Worm (Caenorhabditis elegans): ENCODE results near the gene T24H10.1.

The T24H10.1 gene

ce11 chrII:9112851-9113250, 13.7 kb downstream of the T24H10.1 start, which contains the start of gene jun-1 (continued):
- TF ChIP-seq C17E4.6 (GFP tag; IDR thresholded peaks at IDR 0.05) (no peak), K12H6.12 (tag; optimal IDR thresholded peaks at IDR 0.05) (peak; percentile 72), B0261.1 (tag; optimal IDR thresholded peaks at IDR 0.05) (no peak), ceh-91 (GFP tag; IDR thresholded peaks at IDR 0.05) (no peak), Y95B8A.8 (GFP tag; IDR thresholded peaks at IDR 0.05) (no peak), mes-4 (tag; optimal IDR thresholded peaks at IDR 0.05) (no peak), chd-7 (tag; optimal IDR thresholded peaks at IDR 0.05) (no peak), sea-2 (GFP tag; IDR thresholded peaks at IDR 0.05) (no peak), lin-35 (GFP tag; optimal IDR thresholded peaks at IDR 0.05) (peak in 1 of 3 experiments; percentile 77)

DNA sequence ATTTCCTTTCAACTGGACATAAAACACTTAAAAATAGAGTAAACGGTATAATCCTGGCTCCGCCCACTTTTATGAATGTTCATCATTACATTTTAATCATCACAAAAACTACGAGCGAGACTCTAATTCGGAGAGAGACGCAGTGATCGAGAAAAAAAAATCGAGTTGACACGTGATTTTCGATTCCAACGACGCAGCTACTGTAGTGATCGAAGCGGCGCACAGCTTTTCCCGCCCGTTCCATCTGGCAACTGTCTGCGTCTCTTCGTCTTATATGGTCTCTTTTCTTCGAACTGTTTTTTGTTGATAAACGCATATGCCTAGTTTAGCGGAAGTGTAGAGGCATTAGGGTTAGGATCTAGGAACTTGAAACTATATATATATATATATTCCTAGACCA, 14.6 kb downstream of the T24H10.1 start:
- TF ChIP-seq ztf-18 (tag; optimal IDR thresholded peaks at IDR 0.05) (peak; percentile 43), Y95B8A.8 (GFP tag; IDR thresholded peaks at IDR 0.05) (no peak), lin-40 (tag; optimal IDR thresholded peaks at IDR 0.05) (peak; percentile 31), lsy-27 (tag; optimal IDR thresholded peaks at IDR 0.05; ENCODE audit: borderline replicate concordance, insufficient read depth) (no peak), ztf-22 (GFP tag; optimal IDR thresholded peaks at IDR 0.05) (no peak), F33H1.4 (GFP tag; IDR thresholded peaks at IDR 0.05) (no peak), F55B11.4 (tag; optimal IDR thresholded peaks at IDR 0.05; ENCODE audit: borderline replicate concordance, insufficient read depth) (no peak), athp-1 (tag; optimal IDR thresholded peaks at IDR 0.05) (no peak), dpl-1 (GFP tag; optimal IDR thresholded peaks at IDR 0.05) (no peak), hmg-1.2 (GFP tag; IDR thresholded peaks at IDR 0.05) (peak; percentile 76), somi-1 (GFP tag; optimal IDR thresholded peaks at IDR 0.05) (no peak), tbx-9 (tag; optimal IDR thresholded peaks at IDR 0.05; ENCODE audit: borderline replicate concordance) (no peak), mxl-1 (tag; optimal IDR thresholded peaks at IDR 0.05) (no peak), T07F8.4 (tag; optimal IDR thresholded peaks at IDR 0.05) (no peak), tbp1 (GFP tag; optimal IDR thresholded peaks at IDR 0.05) (peak; percentile 33), K12H6.12 (tag; optimal IDR thresholded peaks at IDR 0.05) (no peak), let-607 (tag; optimal IDR thresholded peaks at IDR 0.05) (peak; percentile 38 to 76), hmg-20 (GFP tag; IDR thresholded peaks at IDR 0.05) (no peak), sea-2 (GFP tag; IDR thresholded peaks at IDR 0.05) (no peak), attf-5 (GFP tag; optimal IDR thresholded peaks at IDR 0.05) (peak; percentile 62), cebp-1 (GFP tag; IDR thresholded peaks at IDR 0.05) (no peak), cebp-1 (tag; optimal IDR thresholded peaks at IDR 0.05) (peak; percentile 71), F37B4.10 (GFP tag; IDR thresholded peaks at IDR 0.05) (no peak), ama-1 (optimal IDR thresholded peaks at IDR 0.05) (no peak), ama-1 (GFP tag; optimal IDR thresholded peaks at IDR 0.05) (no peak), ztf-3 (GFP tag; optimal IDR thresholded peaks at IDR 0.05) (no peak), dox-1 (GFP tag; IDR thresholded peaks at IDR 0.05) (peak; percentile 81), mes-4 (tag; optimal IDR thresholded peaks at IDR 0.05) (no peak), madf-10 (tag; optimal IDR thresholded peaks at IDR 0.05) (peak; percentile 13), atf-7 (tag; optimal IDR thresholded peaks at IDR 0.05) (peak; percentile 42), nhr-27 (tag; optimal IDR thresholded peaks at IDR 0.05) (no peak), zfh-2 (GFP tag; conservative IDR thresholded peaks at IDR 0.05) (no peak; the same call in 1 of the 2 replicates), ztf-26 (tag; optimal IDR thresholded peaks at IDR 0.05) (peak; percentile 11), lag-1 (GFP tag; IDR thresholded peaks at IDR 0.05) (no peak), nhr-80 (tag; optimal IDR thresholded peaks at IDR 0.05) (peak; percentile 85), snpc-4 (GFP tag; optimal IDR thresholded peaks at IDR 0.05) (no peak), snpc-4 (tag; optimal IDR thresholded peaks at IDR 0.05) (no peak), Y53G8AR.9 (GFP tag; conservative IDR thresholded peaks at IDR 0.05) (0 out of 2 replicates have a peak, but pooled peaks have one; percentile 28), madf-8 (GFP tag; conservative IDR thresholded peaks at IDR 0.05) (no peak), F52B5.7 (tag; optimal IDR thresholded peaks at IDR 0.05) (no peak), unc-62 (GFP tag; optimal IDR thresholded peaks at IDR 0.05) (no peak), mcd-1 (GFP tag; IDR thresholded peaks at IDR 0.05) (peak; percentile 45), C06A6.2 (GFP tag; conservative IDR thresholded peaks at IDR 0.05) (no peak)

Data from whole organism, young adult.